Fruit fly (Drosophila melanogaster): ENCODE results near the gene CG2100.
A peak's percentile ranks its signal among the peaks of the same experiment; 100 is the strongest.

CG2100 gene

DNA sequence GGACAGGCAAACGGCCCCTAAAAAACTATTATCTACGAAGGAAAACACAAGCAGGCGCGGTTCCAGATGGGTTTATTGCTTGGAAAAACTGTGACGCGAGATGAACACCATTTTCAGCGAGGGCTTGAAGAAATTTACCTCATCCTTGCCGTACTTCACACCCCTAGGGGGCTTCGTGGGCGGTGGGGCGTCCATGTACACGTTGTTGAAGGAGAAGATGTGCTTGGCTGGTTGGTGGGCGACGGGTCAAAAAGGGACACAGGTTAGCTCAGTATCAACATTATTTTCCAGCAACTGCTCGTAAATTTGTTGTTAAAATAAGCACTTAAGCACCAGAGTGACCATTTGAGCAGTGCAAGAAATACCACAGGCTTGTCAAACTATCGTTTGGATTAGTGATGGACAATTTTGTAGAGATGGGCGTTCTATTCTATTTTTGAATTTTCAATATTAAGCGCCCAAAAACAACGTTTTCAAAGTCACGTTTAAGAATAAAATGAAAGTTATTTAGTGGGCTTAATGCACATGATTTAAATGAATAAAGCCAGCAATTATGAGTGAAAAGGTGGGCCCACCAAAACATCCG lies 22.6 kb upstream of the CG2100 start, which contains the start of gene Sec8 (continued):
- TF ChIP-seq ssp (GFP tag; IDR thresholded peaks at IDR 0.05) (no peak), CG8924 (tag; optimal IDR thresholded peaks at IDR 0.05) (peak; percentile 53), bab2 (GFP tag; optimal IDR thresholded peaks at IDR 0.05) (no peak), cad (GFP tag; optimal IDR thresholded peaks at IDR 0.05) (no peak), Bteb2 (GFP tag; optimal IDR thresholded peaks at IDR 0.05) (peak; percentile 40), sim (GFP tag; IDR thresholded peaks at IDR 0.05) (no peak), crc (GFP tag; optimal IDR thresholded peaks at IDR 0.05) (peak; percentile 13), CG4404 (GFP tag; IDR thresholded peaks at IDR 0.05) (no peak; the same call in 1 of the 2 replicates), twi (tag; optimal IDR thresholded peaks at IDR 0.05) (no peak), CG12155 (GFP tag; optimal IDR thresholded peaks at IDR 0.05) (peak; percentile 51), gt (GFP tag; IDR thresholded peaks at IDR 0.05) (no peak), CG8281 (tag; optimal IDR thresholded peaks at IDR 0.05) (no peak), tin (GFP tag; optimal IDR thresholded peaks at IDR 0.05) (peak; percentile 60), trh (GFP tag; optimal IDR thresholded peaks at IDR 0.05) (no peak), dan (GFP tag; IDR thresholded peaks at IDR 0.05) (no peak), wdn (GFP tag; IDR thresholded peaks at IDR 0.05) (no peak), Chrac-16 (GFP tag; optimal IDR thresholded peaks at IDR 0.05) (peak; percentile 43), klu (GFP tag; IDR thresholded peaks at IDR 0.05) (no peak), kni (GFP tag; optimal IDR thresholded peaks at IDR 0.05) (no peak), Lhr (GFP tag; optimal IDR thresholded peaks at IDR 0.05) (peak; percentile 77), CrebB (tag; optimal IDR thresholded peaks at IDR 0.05) (no peak), tup (GFP tag; optimal IDR thresholded peaks at IDR 0.05) (no peak), TFAM (GFP tag; optimal IDR thresholded peaks at IDR 0.05) (no peak), dmrt99B (tag; optimal IDR thresholded peaks at IDR 0.05) (no peak), fru (optimal IDR thresholded peaks at IDR 0.05) (no peak), CG3995 (GFP tag; optimal IDR thresholded peaks at IDR 0.05) (peak; percentile 93), en (GFP tag; optimal IDR thresholded peaks at IDR 0.05) (no peak), vfl (GFP tag; optimal IDR thresholded peaks at IDR 0.05) (no peak), MESR4 (GFP tag; optimal IDR thresholded peaks at IDR 0.05) (peak; percentile 92), CG14860 (GFP tag; IDR thresholded peaks at IDR 0.05; ENCODE audit: partially characterized antibody) (peak; percentile 65), CG7271 (tag; optimal IDR thresholded peaks at IDR 0.05) (no peak), CG7839 (tag; optimal IDR thresholded peaks at IDR 0.05) (no peak), CG10267 (tag; optimal IDR thresholded peaks at IDR 0.05) (peak; percentile 64), CG7928 (GFP tag; optimal IDR thresholded peaks at IDR 0.05) (no peak), Jarid2 (GFP tag; optimal IDR thresholded peaks at IDR 0.05) (no peak), run (tag; optimal IDR thresholded peaks at IDR 0.05) (no peak), bigmax (GFP tag; optimal IDR thresholded peaks at IDR 0.05) (no peak), BEAF-32 (GFP tag; optimal IDR thresholded peaks at IDR 0.05) (peak; percentile 93), ato (GFP tag; IDR thresholded peaks at IDR 0.05; ENCODE audit: partially characterized antibody) (peak; percentile 71), mld (GFP tag; IDR thresholded peaks at IDR 0.05; ENCODE audit: partially characterized antibody) (peak; percentile 77), PHDP (tag; optimal IDR thresholded peaks at IDR 0.05) (no peak), CG16863 (GFP tag; optimal IDR thresholded peaks at IDR 0.05) (no peak), Bdp1 (GFP tag; optimal IDR thresholded peaks at IDR 0.05) (no peak), CG3065 (GFP tag; optimal IDR thresholded peaks at IDR 0.05) (no peak), sens-2 (GFP tag; IDR thresholded peaks at IDR 0.05) (no peak), tll (GFP tag; optimal IDR thresholded peaks at IDR 0.05) (no peak), gsb (GFP tag; IDR thresholded peaks at IDR 0.05) (no peak), CG12236 (GFP tag; optimal IDR thresholded peaks at IDR 0.05) (no peak), CG6654 (GFP tag; optimal IDR thresholded peaks at IDR 0.05) (no peak), chif (GFP tag; optimal IDR thresholded peaks at IDR 0.05) (peak in 1 of 2 experiments; percentile 43), CG2116 (GFP tag; optimal IDR thresholded peaks at IDR 0.05) (peak; percentile 52)

Measured in whole organism, embryonic.